Worm (Caenorhabditis elegans) whole organism, young adult: ENCODE measurements around the gene pqn-39.

Source experiments
- D2030.7 ChIP-seq: fragments of 200-800 bp; sonication (Bioruptor generic); IDR thresholded peaks from 2 replicates; pipeline ENCODE4 v1.3.6; 2022; ENCODE audit warnings: missing genetic modification reagents, missing genetic modification characterization, missing compliant biosample characterization
- F39B2.1 ChIP-seq: fragments of 200-800 bp; sonication (Bioruptor generic); IDR thresholded peaks from 2 replicates; pipeline ENCODE4 v1.3.6; 2022; ENCODE audit warnings: missing genetic modification reagents, missing genetic modification characterization, missing compliant biosample characterization
- K12H6.12 ChIP-seq: fragments of 200-800 bp; sonication (Bioruptor generic); optimal IDR thresholded peaks from 2 replicates; lab custom pipeline; 2018; ENCODE audit warnings: mild to moderate bottlenecking, missing genetic modification characterization, missing compliant biosample characterization
- T07F8.4 ChIP-seq: sonication (generic microtip); optimal IDR thresholded peaks from 2 replicates; lab custom pipeline; 2016; ENCODE audit warnings: mild to moderate bottlenecking, missing genetic modification characterization, moderate library complexity, missing compliant biosample characterization
- Y56A3A.18 ChIP-seq: fragments of 200-800 bp; sonication (Bioruptor generic); IDR thresholded peaks from 2 replicates; pipeline ENCODE4 v1.3.6; 2022; ENCODE audit warnings: missing genetic modification reagents, missing genetic modification characterization, missing compliant biosample characterization
- Y79H2A.3 ChIP-seq: fragments of 200-800 bp; sonication (Bioruptor generic); conservative IDR thresholded peaks from 2 replicates; pipeline ENCODE4 v1.3.6; 2022; ENCODE audit warnings: missing genetic modification reagents, missing genetic modification characterization, missing compliant biosample characterization
- akir-1 ChIP-seq: fragments of 200-800 bp; sonication (Bioruptor generic); optimal IDR thresholded peaks from 2 replicates; lab custom pipeline; 2018; ENCODE audit warnings: mild to moderate bottlenecking, missing genetic modification characterization, moderate library complexity, missing compliant biosample characterization
- aptf-3 ChIP-seq: fragments of 200-800 bp; sonication (Bioruptor generic); IDR thresholded peaks from 2 replicates; pipeline ENCODE4 v1.3.6; 2022; ENCODE audit warnings: missing genetic modification characterization, missing compliant biosample characterization
- attf-5 ChIP-seq: fragments of 200-800 bp; sonication (Bioruptor generic); optimal IDR thresholded peaks from 2 replicates; lab custom pipeline; 2018; ENCODE audit warnings: mild to moderate bottlenecking, missing genetic modification characterization, missing compliant biosample characterization
- bed-1 ChIP-seq: fragments of 200-800 bp; sonication (Bioruptor generic); IDR thresholded peaks from 2 replicates; pipeline ENCODE4 v1.3.6; 2022; ENCODE audit warnings: missing genetic modification reagents, missing genetic modification characterization, missing compliant biosample characterization
- ccch-3 ChIP-seq: fragments of 200-800 bp; sonication (Bioruptor generic); optimal IDR thresholded peaks from 2 replicates; lab custom pipeline; 2018; ENCODE audit warnings: mild to moderate bottlenecking, missing genetic modification characterization, missing compliant biosample characterization
- cebp-2 ChIP-seq: fragments of 200-800 bp; sonication (Bioruptor generic); IDR thresholded peaks from 2 replicates; pipeline ENCODE4 v1.3.6; 2022; ENCODE audit warnings: missing genetic modification characterization, missing compliant biosample characterization
- ceh-27 ChIP-seq: fragments of 200-800 bp; sonication (Bioruptor generic); optimal IDR thresholded peaks from 2 replicates; lab custom pipeline; 2018; ENCODE audit warnings: mild to moderate bottlenecking, missing genetic modification characterization, moderate library complexity, missing compliant biosample characterization
- chd-7 ChIP-seq: sonication (generic microtip); optimal IDR thresholded peaks from 2 replicates; lab custom pipeline; 2016; ENCODE audit warnings: mild to moderate bottlenecking, missing genetic modification characterization, moderate library complexity, missing compliant biosample characterization
- dox-1 ChIP-seq: fragments of 200-800 bp; sonication (Bioruptor generic); IDR thresholded peaks from 2 replicates; pipeline ENCODE4 v1.3.6; 2022; ENCODE audit warnings: missing genetic modification reagents, missing genetic modification characterization, missing compliant biosample characterization
- fkh-3 ChIP-seq: sonication (generic microtip); optimal IDR thresholded peaks from 2 replicates; lab custom pipeline; 2016; ENCODE audit warnings: mild to moderate bottlenecking, missing genetic modification characterization, missing compliant biosample characterization
- hlh-26 ChIP-seq: fragments of 200-800 bp; sonication (Bioruptor generic); conservative IDR thresholded peaks from 2 replicates; pipeline ENCODE4 v1.3.6; 2022; ENCODE audit warnings: missing genetic modification reagents, missing genetic modification characterization, missing compliant biosample characterization
- hrde-1 ChIP-seq: sonication (generic microtip); optimal IDR thresholded peaks from 2 replicates; lab custom pipeline; 2016; ENCODE audit warnings: missing genetic modification characterization, mild to moderate bottlenecking, missing compliant biosample characterization, moderate library complexity, missing genotype, missing genetic modification reagents, borderline replicate concordance
- hsf-1 ChIP-seq: fragments of 200-800 bp; sonication (Bioruptor generic); IDR thresholded peaks from 2 replicates; pipeline ENCODE4 v1.3.6; 2022; ENCODE audit warnings: missing genetic modification reagents, missing genetic modification characterization, missing compliant biosample characterization
- lag-1 ChIP-seq: fragments of 200-800 bp; sonication (Bioruptor generic); IDR thresholded peaks from 2 replicates; pipeline ENCODE4 v1.3.6; 2022; ENCODE audit warnings: missing genetic modification reagents, missing genetic modification characterization, missing compliant biosample characterization
- madf-10 ChIP-seq: sonication (generic microtip); optimal IDR thresholded peaks from 2 replicates; lab custom pipeline; 2016; ENCODE audit warnings: mild to moderate bottlenecking, missing genetic modification characterization, missing compliant biosample characterization
- madf-3 ChIP-seq: fragments of 200-800 bp; sonication (Bioruptor generic); IDR thresholded peaks from 2 replicates; pipeline ENCODE4 v1.3.6; 2022; ENCODE audit warnings: missing genetic modification reagents, missing genetic modification characterization, missing compliant biosample characterization
- mcd-1 ChIP-seq: fragments of 200-800 bp; sonication (Bioruptor generic); IDR thresholded peaks from 2 replicates; pipeline ENCODE4 v1.3.6; 2022; ENCODE audit warnings: missing genetic modification reagents, missing genetic modification characterization, missing compliant biosample characterization
- mes-4 ChIP-seq: sonication (generic microtip); optimal IDR thresholded peaks from 2 replicates; lab custom pipeline; 2016; ENCODE audit warnings: missing genotype, missing genetic modification characterization, missing compliant biosample characterization
- nfya-2 ChIP-seq: fragments of 200-800 bp; sonication (Bioruptor generic); IDR thresholded peaks from 2 replicates; pipeline ENCODE4 v1.3.6; 2022; ENCODE audit warnings: missing genetic modification reagents, missing genetic modification characterization, missing compliant biosample characterization
- nfyb-1 ChIP-seq: fragments of 200-800 bp; sonication (Bioruptor generic); IDR thresholded peaks from 2 replicates; pipeline ENCODE4 v1.3.6; 2022; ENCODE audit warnings: missing genetic modification reagents, missing genetic modification characterization, missing compliant biosample characterization
- nhr-27 ChIP-seq: fragments of 200-800 bp; sonication (Bioruptor generic); optimal IDR thresholded peaks from 2 replicates; lab custom pipeline; 2018; ENCODE audit warnings: mild to moderate bottlenecking, missing genetic modification characterization, moderate library complexity, missing compliant biosample characterization
- nhr-80 ChIP-seq: sonication (generic microtip); optimal IDR thresholded peaks from 2 replicates; lab custom pipeline; 2016; ENCODE audit warnings: missing genetic modification characterization, missing compliant biosample characterization
- rpc-1 ChIP-seq, 2 experiments: fragments of 150-350 bp in 1 of 2; sonication (generic microtip) in 1 of 2; optimal IDR thresholded peaks; 2 replicates each; lab custom pipeline; 2014 to 2018; ENCODE audit warnings: missing biosample characterization in 1 of 2, missing genetic modification characterization in 1 of 2, missing genetic modification reagents in 1 of 2, missing genotype in 1 of 2
- snpc-1.1 ChIP-seq: sonication (generic microtip); optimal IDR thresholded peaks from 2 replicates; lab custom pipeline; 2017; ENCODE audit warnings: missing genetic modification characterization, mild to moderate bottlenecking, missing compliant biosample characterization, antibody characterized with exemption, moderate library complexity, missing genotype, missing genetic modification reagents; ENCODE audit not compliant: insufficient read depth
- snpc-4 ChIP-seq, 5 experiments: fragments of 150-350 bp in 1 of 5; sonication (generic microtip) in 4 of 5; optimal IDR thresholded peaks; 2 replicates each; lab custom pipeline; 2014 to 2018; ENCODE audit warnings: missing genetic modification characterization in 5 of 5, missing biosample characterization in 3 of 5, antibody characterized with exemption in 2 of 5, mild to moderate bottlenecking in 2 of 5, missing compliant biosample characterization in 2 of 5, missing genotype in 2 of 5, moderate library complexity in 2 of 5, missing genetic modification reagents in 1 of 5
- sptf-2 ChIP-seq: fragments of 200-800 bp; sonication (Bioruptor generic); optimal IDR thresholded peaks from 2 replicates; lab custom pipeline; 2018; ENCODE audit warnings: mild to moderate bottlenecking, missing genetic modification characterization, missing compliant biosample characterization
- xnd-1 ChIP-seq: sonication (generic microtip); optimal IDR thresholded peaks from 2 replicates; lab custom pipeline; 2016; ENCODE audit warnings: missing genotype, missing genetic modification reagents, missing genetic modification characterization, missing compliant biosample characterization
- zim-3 ChIP-seq: sonication (generic microtip); optimal IDR thresholded peaks from 2 replicates; lab custom pipeline; 2017; ENCODE audit warnings: mild to moderate bottlenecking, missing genetic modification characterization, moderate library complexity, missing compliant biosample characterization
- ztf-3 ChIP-seq: fragments of 200-800 bp; sonication (Bioruptor generic); optimal IDR thresholded peaks from 2 replicates; lab custom pipeline; 2018; ENCODE audit warnings: mild to moderate bottlenecking, missing genetic modification characterization, missing compliant biosample characterization

pqn-39 gene

DNA sequence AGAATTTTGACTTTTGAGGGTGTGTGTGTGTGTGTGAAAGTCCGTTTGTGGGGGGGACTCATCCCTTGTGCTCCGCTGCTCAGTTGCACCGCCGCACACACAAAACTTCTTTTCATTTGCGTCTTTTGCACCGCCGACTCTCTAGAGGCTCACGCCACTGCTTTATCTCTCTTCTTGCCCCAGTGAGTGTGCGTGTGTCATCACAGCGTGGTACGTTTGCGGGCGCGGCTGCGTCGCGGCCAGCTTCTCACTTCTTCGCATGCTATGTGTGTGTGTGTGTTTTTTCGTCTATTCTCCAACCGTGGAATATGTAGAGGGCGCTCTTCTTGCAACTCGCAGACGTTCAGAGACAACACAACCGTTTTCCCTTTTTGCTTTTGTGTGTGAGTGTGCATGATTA is 23.0 kb downstream of the pqn-39 start (continued):
- peak; percentile 2 for TF ChIP-seq nhr-80 (tag; lab: Kevin White, UChicago)
- no peak for TF ChIP-seq zim-3 (tag; lab: Kevin White, UChicago)
- TF ChIP-seq nfyb-1 (GFP tag; lab: Robert Waterston, UW): 0 out of 2 replicates have a peak, but pooled peaks have one; percentile 67
- peak; percentile 41 for TF ChIP-seq madf-10 (tag; lab: Kevin White, UChicago)
- peak; percentile 67 for TF ChIP-seq ceh-27 (GFP tag; lab: Kevin White, UChicago)
- peak; percentile 46 for TF ChIP-seq attf-5 (GFP tag; lab: Kevin White, UChicago)
- TF ChIP-seq aptf-3 (GFP tag; lab: Robert Waterston, UW): no peak

ce11 chrX:13945090-13945489 is 23.4 kb downstream of the pqn-39 start:
- TF ChIP-seq T07F8.4 (tag; lab: Kevin White, UChicago) (no peak), lag-1 (no peak), nfyb-1 (GFP tag; lab: Robert Waterston, UW) (no peak), rpc-1 (optimal IDR thresholded peaks at IDR 0.05; lab: Kevin White, UChicago) (no peak), rpc-1 (tag; optimal IDR thresholded peaks at IDR 0.05; lab: Kevin White, UChicago) (no peak), Y56A3A.18 (GFP tag; lab: Robert Waterston, UW) (no peak), sptf-2 (GFP tag; lab: Kevin White, UChicago) (no peak), bed-1 (GFP tag; lab: Robert Waterston, UW) (no peak), D2030.7 (GFP tag; lab: Robert Waterston, UW) (no peak), nfya-2 (GFP tag; lab: Robert Waterston, UW) (no peak), K12H6.12 (tag; lab: Kevin White, UChicago) (no peak), cebp-2 (no peak), nhr-27 (tag; lab: Kevin White, UChicago) (no peak)

DNA sequence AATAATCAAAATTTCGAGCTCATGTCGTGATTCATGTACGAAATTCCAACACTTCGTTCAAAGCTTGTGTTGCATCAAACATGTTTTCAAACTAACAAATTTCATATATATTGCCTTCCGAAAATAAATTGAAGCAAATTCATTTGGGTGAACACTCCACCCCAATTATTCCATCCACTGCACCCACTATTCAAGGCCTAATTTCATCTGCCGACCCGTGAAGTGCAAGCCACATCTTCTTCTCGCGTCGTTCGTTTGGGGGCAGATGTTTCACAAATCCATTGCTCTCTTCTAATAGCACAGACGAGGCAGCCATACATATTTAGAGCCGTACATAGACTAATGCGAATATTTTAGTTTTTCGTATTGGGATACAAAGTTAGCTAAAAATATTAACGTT is 24.3 kb downstream of the pqn-39 start:
- TF ChIP-seq hlh-26 (GFP tag; lab: Robert Waterston, UW) (no peak), hsf-1 (no peak), madf-3 (no peak), mes-4 (no peak), snpc-4 (GFP tag; optimal IDR thresholded peaks at IDR 0.05; lab: Kevin White, UChicago) (no peak), snpc-4 (tag; optimal IDR thresholded peaks at IDR 0.05; lab: Kevin White, UChicago) (no peak), fkh-3 (tag; lab: Kevin White, UChicago) (no peak), snpc-1.1 (no peak), ztf-3 (GFP tag; lab: Kevin White, UChicago) (no peak), chd-7 (no peak), Y79H2A.3 (no peak), mcd-1 (GFP tag; lab: Robert Waterston, UW) (no peak), bed-1 (GFP tag; lab: Robert Waterston, UW) (no peak), T07F8.4 (tag; lab: Kevin White, UChicago) (no peak), xnd-1 (tag; lab: Kevin White, UChicago) (no peak), F39B2.1 (GFP tag; lab: Robert Waterston, UW) (no peak), dox-1 (no peak), akir-1 (GFP tag; lab: Kevin White, UChicago) (no peak), ccch-3 (GFP tag; lab: Kevin White, UChicago) (no peak), hrde-1 (tag; lab: Kevin White, UChicago) (no peak)
